Fruit fly (Drosophila melanogaster): ENCODE data around the gene kud.

Gene kud

dm6 chr3L:16803708-16804350 lies 41.0 kb downstream of the kud start (continued):
- TF ChIP-seq OdsH (GFP tag; optimal IDR thresholded peaks at IDR 0.05) (peak; percentile 25), pan (optimal IDR thresholded peaks at IDR 0.05) (no peak), usp (GFP tag; optimal IDR thresholded peaks at IDR 0.05) (no peak), h (GFP tag; optimal IDR thresholded peaks at IDR 0.05) (peak; percentile 72), HLH106 (tag; optimal IDR thresholded peaks at IDR 0.05) (peak; percentile 59), foxo (GFP tag; optimal IDR thresholded peaks at IDR 0.05) (peak; percentile 22 to 27), rgr (GFP tag; optimal IDR thresholded peaks at IDR 0.05) (peak; percentile 54), tai (GFP tag; optimal IDR thresholded peaks at IDR 0.05) (no peak)

dm6 chr3L:16803273-16803672 lies 41.5 kb downstream of the kud start:
- TF ChIP-seq Myc (optimal IDR thresholded peaks at IDR 0.05) (no peak), ey (GFP tag; optimal IDR thresholded peaks at IDR 0.05) (no peak), br (GFP tag; optimal IDR thresholded peaks at IDR 0.05) (no peak), h (GFP tag; optimal IDR thresholded peaks at IDR 0.05) (no peak), lola (GFP tag; optimal IDR thresholded peaks at IDR 0.05) (no peak), N (GFP tag; optimal IDR thresholded peaks at IDR 0.05) (no peak), CG9705 (GFP tag; optimal IDR thresholded peaks at IDR 0.05) (no peak), HLH106 (tag; optimal IDR thresholded peaks at IDR 0.05) (no peak), fru (GFP tag; optimal IDR thresholded peaks at IDR 0.05) (no peak), OdsH (GFP tag; optimal IDR thresholded peaks at IDR 0.05) (no peak)

DNA sequence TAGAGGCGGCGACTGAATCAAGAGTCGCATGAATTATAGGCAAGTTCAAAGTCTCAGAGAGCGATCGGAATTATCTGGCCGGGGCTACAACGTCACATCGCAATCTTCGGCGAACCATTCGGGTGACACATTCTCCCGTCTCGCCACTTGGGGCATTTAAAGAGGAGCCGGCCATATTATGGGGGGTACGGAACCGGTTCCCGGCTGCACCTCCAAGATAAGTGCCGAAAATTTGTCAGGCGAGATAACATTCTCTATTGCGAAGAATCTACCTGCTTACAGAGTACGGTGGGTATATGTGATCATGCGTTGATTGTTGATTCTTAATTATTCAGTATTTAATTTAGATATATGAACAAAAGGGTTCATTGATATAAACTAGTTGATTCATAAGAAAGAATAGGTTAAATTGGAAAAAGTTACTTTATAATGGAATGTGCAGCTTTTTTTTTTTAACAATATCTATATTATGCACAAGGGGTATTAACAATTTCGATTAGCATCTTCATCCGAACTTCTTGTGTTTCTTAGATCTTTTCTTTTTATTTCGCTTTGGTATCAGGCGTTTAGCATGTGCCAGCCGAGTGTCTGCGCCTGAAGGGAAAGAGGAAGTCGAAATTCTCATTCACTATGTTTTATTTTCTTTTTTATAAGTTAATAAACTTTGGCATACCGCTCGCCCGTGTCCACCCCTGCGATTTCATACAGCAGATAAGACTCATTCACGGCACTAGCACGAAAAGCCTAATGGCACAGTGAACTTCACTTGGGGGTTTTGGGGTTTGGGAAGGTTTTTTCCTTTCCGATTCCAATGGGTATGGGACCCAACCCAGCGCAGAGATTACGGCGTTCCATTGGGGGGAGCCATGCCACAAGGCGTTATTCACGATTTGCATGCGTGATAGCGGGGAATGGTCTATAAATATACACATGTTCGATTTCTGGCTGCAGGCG lies 43.0 kb downstream of the kud start:
- TF ChIP-seq Rel (GFP tag; optimal IDR thresholded peaks at IDR 0.05) = peak; percentile 62
- TF ChIP-seq Rel (tag; optimal IDR thresholded peaks at IDR 0.05) = peak; percentile 99
- no peak for TF ChIP-seq CG32264 (GFP tag; optimal IDR thresholded peaks at IDR 0.05)
- TF ChIP-seq Myc (optimal IDR thresholded peaks at IDR 0.05) = no peak
- TF ChIP-seq Hnf4 (GFP tag; optimal IDR thresholded peaks at IDR 0.05) = peak; percentile 62
- no peak for TF ChIP-seq lola (GFP tag; optimal IDR thresholded peaks at IDR 0.05)
- TF ChIP-seq Vsx2 (GFP tag; optimal IDR thresholded peaks at IDR 0.05; ENCODE audit: partially characterized antibody) = peak; percentile 45
- TF ChIP-seq psq (GFP tag; optimal IDR thresholded peaks at IDR 0.05) = peak; percentile 81
- no peak for TF ChIP-seq N (GFP tag; optimal IDR thresholded peaks at IDR 0.05)
- TF ChIP-seq CG9705 (GFP tag; optimal IDR thresholded peaks at IDR 0.05) = no peak
- TF ChIP-seq rgr (GFP tag; optimal IDR thresholded peaks at IDR 0.05) = peak; percentile 85
- TF ChIP-seq brk (GFP tag; optimal IDR thresholded peaks at IDR 0.05) = peak; percentile 62
- no peak for TF ChIP-seq usp (GFP tag; optimal IDR thresholded peaks at IDR 0.05)
- TF ChIP-seq dl (GFP tag; optimal IDR thresholded peaks at IDR 0.05; ENCODE audit: insufficient read depth in 1 of 2, partially characterized antibody in 2 of 2) = peak; percentile 38 to 54
- no peak for TF ChIP-seq Jra (GFP tag; optimal IDR thresholded peaks at IDR 0.05)
- peak; percentile 38 to 69 for TF ChIP-seq foxo (GFP tag; optimal IDR thresholded peaks at IDR 0.05)
- peak; percentile 83 for TF ChIP-seq ey (GFP tag; optimal IDR thresholded peaks at IDR 0.05)
- TF ChIP-seq br (GFP tag; optimal IDR thresholded peaks at IDR 0.05) = peak; percentile 48
- TF ChIP-seq CrebA (GFP tag; optimal IDR thresholded peaks at IDR 0.05; ENCODE audit: borderline replicate concordance) = peak; percentile 16
- TF ChIP-seq sv (GFP tag; optimal IDR thresholded peaks at IDR 0.05) = peak; percentile 35
- TF ChIP-seq sage (GFP tag; optimal IDR thresholded peaks at IDR 0.05) = peak; percentile 41
- TF ChIP-seq pan (optimal IDR thresholded peaks at IDR 0.05) = no peak
- no peak for TF ChIP-seq Abd-B (GFP tag; optimal IDR thresholded peaks at IDR 0.05)
- TF ChIP-seq Hr78 (GFP tag; optimal IDR thresholded peaks at IDR 0.05) = no peak
- TF ChIP-seq Dfd (GFP tag; optimal IDR thresholded peaks at IDR 0.05) = peak; percentile 10
- TF ChIP-seq h (GFP tag; optimal IDR thresholded peaks at IDR 0.05) = peak; percentile 83
- TF ChIP-seq GATAd (GFP tag; optimal IDR thresholded peaks at IDR 0.05) = no peak
- peak; percentile 82 for TF ChIP-seq fru (GFP tag; optimal IDR thresholded peaks at IDR 0.05)
- TF ChIP-seq dmrt93B (GFP tag; optimal IDR thresholded peaks at IDR 0.05) = no peak
- peak; percentile 27 for TF ChIP-seq Dif (GFP tag; optimal IDR thresholded peaks at IDR 0.05; ENCODE audit: partially characterized antibody)
- TF ChIP-seq Hr83 (GFP tag; optimal IDR thresholded peaks at IDR 0.05; ENCODE audit: poor library complexity, severe bottlenecking) = no peak
- peak; percentile 21 for TF ChIP-seq tai (GFP tag; optimal IDR thresholded peaks at IDR 0.05)
- TF ChIP-seq jim (GFP tag; optimal IDR thresholded peaks at IDR 0.05) = peak; percentile 50
- peak; percentile 63 for TF ChIP-seq woc (GFP tag; optimal IDR thresholded peaks at IDR 0.05)
- peak; percentile 86 for TF ChIP-seq OdsH (GFP tag; optimal IDR thresholded peaks at IDR 0.05)
- TF ChIP-seq dsf (GFP tag; optimal IDR thresholded peaks at IDR 0.05; ENCODE audit: borderline replicate concordance) = peak; percentile 3
- TF ChIP-seq Mio (GFP tag; optimal IDR thresholded peaks at IDR 0.05) = peak; percentile 44
- TF ChIP-seq HLH106 (tag; optimal IDR thresholded peaks at IDR 0.05) = no peak
- peak; percentile 67 for TF ChIP-seq Sp1 (GFP tag; optimal IDR thresholded peaks at IDR 0.05)
